Worm (Caenorhabditis elegans): Measurements from ENCODE around the gene unc-116.

- TF ChIP-seq C17E4.6 (GFP tag; IDR thresholded peaks at IDR 0.05) (no peak), T07F8.4 (tag; optimal IDR thresholded peaks at IDR 0.05) (no peak), repo-1 (tag; optimal IDR thresholded peaks at IDR 0.05) (no peak), hmg-1.2 (GFP tag; IDR thresholded peaks at IDR 0.05) (no peak), lag-1 (GFP tag; IDR thresholded peaks at IDR 0.05) (no peak), xnd-1 (tag; optimal IDR thresholded peaks at IDR 0.05) (no peak), ama-1 (optimal IDR thresholded peaks at IDR 0.05) (no peak), ama-1 (GFP tag; optimal IDR thresholded peaks at IDR 0.05) (no peak)
These were observed 34.6 kb upstream of the unc-116 start, which contains the start of gene ZK353.4 for ce11 chrIII:8389539-8389938.
